Worm (Caenorhabditis elegans) whole organism, L4 larva: ENCODE results near the gene che-10.

Source experiments
- F37D6.2 ChIP-seq: sonication (generic microtip); optimal IDR thresholded peaks from 2 replicates; lab custom pipeline; 2016; ENCODE audit warnings: mild to moderate bottlenecking, missing genetic modification characterization, missing compliant biosample characterization
- F49E8.2 ChIP-seq: sonication (generic microtip); optimal IDR thresholded peaks from 2 replicates; lab custom pipeline; 2016; ENCODE audit warnings: missing compliant biosample characterization, mild to moderate bottlenecking, missing genetic modification characterization, borderline replicate concordance
- T26A8.4 ChIP-seq: fragments of 200-800 bp; sonication (Bioruptor generic); IDR thresholded peaks from 2 replicates; pipeline ENCODE4 v1.3.6; 2022; ENCODE audit warnings: missing genetic modification characterization, missing compliant biosample characterization
- Y105C5A.15 ChIP-seq: fragments of 200-800 bp; sonication (Bioruptor generic); IDR thresholded peaks from 2 replicates; pipeline ENCODE4 v1.3.6; 2022; ENCODE audit warnings: missing genetic modification characterization, missing compliant biosample characterization
- Y48G9A.11 ChIP-seq: fragments of 200-800 bp; sonication (Bioruptor generic); IDR thresholded peaks from 2 replicates; pipeline ENCODE4 v1.3.6; 2022; ENCODE audit warnings: missing genetic modification reagents, missing genetic modification characterization, missing compliant biosample characterization
- Y5F2A.4 ChIP-seq: fragments of 200-800 bp; sonication (Bioruptor generic); optimal IDR thresholded peaks from 2 replicates; lab custom pipeline; 2018; ENCODE audit warnings: mild to moderate bottlenecking, missing genetic modification characterization, missing compliant biosample characterization
- Y75B8A.6 ChIP-seq: fragments of 200-800 bp; sonication (Bioruptor generic); IDR thresholded peaks from 2 replicates; pipeline ENCODE4 v1.3.6; 2022; ENCODE audit warnings: missing genetic modification reagents, missing genetic modification characterization, missing compliant biosample characterization
- ZK337.2 ChIP-seq: fragments of 200-800 bp; sonication (Bioruptor generic); IDR thresholded peaks from 2 replicates; pipeline ENCODE4 v1.3.6; 2022; ENCODE audit warnings: missing genetic modification reagents, missing genetic modification characterization, missing compliant biosample characterization
- ZK546.5 ChIP-seq, 2 experiments: sonication (generic microtip); optimal IDR thresholded peaks; 2 replicates each; lab custom pipeline; 2017; ENCODE audit warnings: missing biosample characterization in 2 of 2, missing genetic modification characterization in 2 of 2
- aha-1 ChIP-seq: fragments of 150-350 bp; peaks from one replicate; lab custom pipeline; 2014; ENCODE audit warnings: missing biosample characterization, missing genetic modification characterization
- aly-2 ChIP-seq: sonication (generic microtip); optimal IDR thresholded peaks from 2 replicates; lab custom pipeline; 2018; ENCODE audit warnings: missing biosample characterization, missing genetic modification characterization
- attf-4 ChIP-seq: sonication (generic microtip); optimal IDR thresholded peaks from 3 replicates; lab custom pipeline; 2017; ENCODE audit warnings: missing biosample characterization, missing genetic modification characterization
- ceh-20 ChIP-seq: fragments of 200-800 bp; sonication (Bioruptor generic); IDR thresholded peaks from 2 replicates; pipeline ENCODE4 v1.3.6; 2022; ENCODE audit warnings: missing genetic modification reagents, missing genetic modification characterization, missing compliant biosample characterization
- ceh-62 ChIP-seq: sonication (generic microtip); optimal IDR thresholded peaks from 2 replicates; lab custom pipeline; 2017; ENCODE audit warnings: missing biosample characterization, missing genetic modification characterization
- ces-1 ChIP-seq: fragments of 150-350 bp; sonication (generic microtip); optimal IDR thresholded peaks from 4 replicates; lab custom pipeline; 2014; ENCODE audit warnings: missing biosample characterization, missing genetic modification reagents, missing genetic modification characterization
- cey-2 ChIP-seq: sonication (generic microtip); optimal IDR thresholded peaks from 3 replicates; lab custom pipeline; 2017; ENCODE audit warnings: missing genetic modification characterization, mild to moderate bottlenecking, missing compliant biosample characterization, antibody characterized with exemption, borderline replicate concordance; ENCODE audit not compliant: insufficient read depth
- ctbp-1 ChIP-seq: fragments of 200-800 bp; sonication (Bioruptor generic); IDR thresholded peaks from 2 replicates; pipeline ENCODE4 v1.3.6; 2022; ENCODE audit warnings: missing genetic modification reagents, missing genetic modification characterization, missing compliant biosample characterization
- daf-16 ChIP-seq, 3 experiments: sonication (generic microtip); optimal IDR thresholded peaks; 2 replicates each; lab custom pipeline; 2016 to 2017; ENCODE audit warnings: missing genetic modification characterization in 3 of 3, missing genetic modification reagents in 3 of 3, mild to moderate bottlenecking in 2 of 3, missing compliant biosample characterization in 2 of 3, missing biosample characterization in 1 of 3, moderate library complexity in 1 of 3
- dmd-6 ChIP-seq: fragments of 200-800 bp; sonication (Bioruptor generic); IDR thresholded peaks from 2 replicates; pipeline ENCODE4 v1.3.6; 2022; ENCODE audit warnings: missing genetic modification reagents, missing genetic modification characterization, missing compliant biosample characterization
- dmd-8 ChIP-seq: fragments of 200-800 bp; sonication (Bioruptor generic); IDR thresholded peaks from 2 replicates; pipeline ENCODE4 v1.3.6; 2022; ENCODE audit warnings: missing genetic modification characterization, missing compliant biosample characterization
- dmd-9 ChIP-seq: fragments of 200-800 bp; sonication (Bioruptor generic); IDR thresholded peaks from 2 replicates; pipeline ENCODE4 v1.3.6; 2022; ENCODE audit warnings: missing genetic modification reagents, missing genetic modification characterization, missing compliant biosample characterization
- dve-1 ChIP-seq: sonication (generic microtip); optimal IDR thresholded peaks from 2 replicates; lab custom pipeline; 2017; ENCODE audit warnings: antibody characterized with exemption, mild to moderate bottlenecking, missing genetic modification characterization, missing compliant biosample characterization; ENCODE audit not compliant: insufficient read depth
- egl-27 ChIP-seq: sonication (generic microtip); optimal IDR thresholded peaks from 3 replicates; lab custom pipeline; 2017; ENCODE audit warnings: missing biosample characterization, missing genetic modification reagents, missing genetic modification characterization
- egl-43 ChIP-seq: fragments of 200-800 bp; sonication (Bioruptor generic); IDR thresholded peaks from 2 replicates; pipeline ENCODE4 v1.3.6; 2022; ENCODE audit warnings: missing genetic modification reagents, missing genetic modification characterization, missing compliant biosample characterization
- fkh-10 ChIP-seq: fragments of 150-350 bp; optimal IDR thresholded peaks from 2 replicates; lab custom pipeline; 2014; ENCODE audit warnings: missing biosample characterization, missing genetic modification reagents, missing genetic modification characterization
- hlh-11 ChIP-seq: fragments of 200-800 bp; sonication (Bioruptor generic); optimal IDR thresholded peaks from 2 replicates; lab custom pipeline; 2018; ENCODE audit warnings: mild to moderate bottlenecking, missing genetic modification characterization, missing compliant biosample characterization
- jun-1 ChIP-seq: fragments of 150-350 bp; optimal IDR thresholded peaks from 2 replicates; lab custom pipeline; 2014; ENCODE audit warnings: missing biosample characterization, missing genetic modification reagents, missing genetic modification characterization
- lim-7 ChIP-seq: fragments of 200-800 bp; sonication (Bioruptor generic); IDR thresholded peaks from 2 replicates; pipeline ENCODE4 v1.3.6; 2022; ENCODE audit warnings: missing genetic modification characterization, missing compliant biosample characterization
- lin-1 ChIP-seq: fragments of 200-800 bp; sonication (Bioruptor generic); IDR thresholded peaks from 2 replicates; pipeline ENCODE4 v1.3.6; 2022; ENCODE audit warnings: missing genetic modification reagents, missing genetic modification characterization, missing compliant biosample characterization
- lin-39 ChIP-seq: fragments of 150-350 bp; optimal IDR thresholded peaks from 2 replicates; lab custom pipeline; 2014; ENCODE audit warnings: missing biosample characterization, missing genetic modification reagents, missing genetic modification characterization
- madf-5 ChIP-seq, 2 experiments: fragments of 200-800 bp; sonication (Bioruptor generic); IDR thresholded peaks; 2 replicates each; pipeline ENCODE4 v1.3.6; 2022; ENCODE audit warnings: missing compliant biosample characterization in 2 of 2, missing genetic modification characterization in 2 of 2
- mdl-1 ChIP-seq, 2 experiments: fragments of 150-350 bp in 1 of 2; sonication (generic microtip) in 1 of 2; optimal IDR thresholded peaks; 2 replicates each; lab custom pipeline; 2014 to 2017; ENCODE audit warnings: missing biosample characterization in 2 of 2, missing genetic modification characterization in 2 of 2
- mdt-29 ChIP-seq: fragments of 200-800 bp; sonication (Bioruptor generic); IDR thresholded peaks from 2 replicates; pipeline ENCODE4 v1.3.6; 2022; ENCODE audit warnings: missing genetic modification reagents, missing genetic modification characterization, missing compliant biosample characterization
- mes-2 ChIP-seq: sonication (generic microtip); optimal IDR thresholded peaks from 2 replicates; lab custom pipeline; 2016; ENCODE audit warnings: missing genotype, mild to moderate bottlenecking, missing genetic modification characterization, missing compliant biosample characterization; ENCODE audit not compliant: poor library complexity, severe bottlenecking
- nhr-10 ChIP-seq: fragments of 150-350 bp; optimal IDR thresholded peaks from 2 replicates; lab custom pipeline; 2014; ENCODE audit warnings: missing biosample characterization, missing genetic modification characterization
- nhr-28 ChIP-seq: fragments of 150-350 bp; optimal IDR thresholded peaks from 2 replicates; lab custom pipeline; 2014; ENCODE audit warnings: missing biosample characterization, missing genetic modification characterization
- nhr-41 ChIP-seq: fragments of 200-800 bp; sonication (Bioruptor generic); IDR thresholded peaks from 2 replicates; pipeline ENCODE4 v1.3.6; 2022; ENCODE audit warnings: missing genetic modification reagents, missing genetic modification characterization, missing compliant biosample characterization
- nhr-48 ChIP-seq: sonication (generic microtip); optimal IDR thresholded peaks from 2 replicates; lab custom pipeline; 2016; ENCODE audit warnings: mild to moderate bottlenecking, missing genetic modification characterization, missing compliant biosample characterization
- php-3 ChIP-seq: fragments of 200-800 bp; sonication (Bioruptor generic); IDR thresholded peaks from 2 replicates; pipeline ENCODE4 v1.3.6; 2022; ENCODE audit warnings: missing genetic modification reagents, missing genetic modification characterization, missing compliant biosample characterization
- pqm-1 ChIP-seq: sonication (generic microtip); optimal IDR thresholded peaks from 2 replicates; lab custom pipeline; 2017; ENCODE audit warnings: missing biosample characterization, missing genetic modification characterization
- spr-3 ChIP-seq: fragments of 200-800 bp; sonication (Bioruptor generic); optimal IDR thresholded peaks from 2 replicates; lab custom pipeline; 2018; ENCODE audit warnings: mild to moderate bottlenecking, missing genetic modification characterization, missing compliant biosample characterization
- zag-1 ChIP-seq: fragments of 150-350 bp; optimal IDR thresholded peaks from 2 replicates; lab custom pipeline; 2014; ENCODE audit warnings: missing biosample characterization, missing genetic modification characterization
- ztf-11 ChIP-seq: fragments of 150-350 bp; optimal IDR thresholded peaks from 2 replicates; lab custom pipeline; 2014; ENCODE audit warnings: missing biosample characterization, missing genetic modification characterization

che-10 gene

DNA sequence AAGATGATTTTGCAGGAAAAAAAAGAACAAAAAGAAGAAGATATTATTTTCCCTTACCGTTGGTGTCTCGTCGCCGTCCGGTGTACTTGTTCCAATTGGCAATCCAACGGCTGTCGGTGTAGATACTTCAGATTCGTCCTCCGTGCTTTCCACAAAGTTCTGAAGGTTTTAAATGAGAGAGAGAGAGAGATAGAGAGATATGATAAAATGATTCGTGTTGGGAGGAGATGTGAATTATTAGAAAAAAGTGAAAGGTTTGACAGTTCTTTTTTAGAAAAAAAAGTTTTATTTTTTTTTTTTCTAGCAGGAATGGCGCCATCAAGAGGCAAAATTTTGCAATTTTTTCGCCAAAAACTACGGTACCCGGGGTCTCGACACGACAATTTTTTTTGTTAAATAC, 37.9 kb downstream of the che-10 start:
- TF ChIP-seq ces-1 (no peak), Y105C5A.15 (GFP tag; lab: Robert Waterston, UW) (no peak), Y48G9A.11 (GFP tag; lab: Robert Waterston, UW) (no peak), nhr-28 (tag; lab: Kevin White, UChicago) (peak; percentile 32), spr-3 (GFP tag; lab: Kevin White, UChicago) (no peak), ceh-62 (tag; lab: Kevin White, UChicago) (no peak), aha-1 (peak; percentile 86), dmd-6 (GFP tag; lab: Robert Waterston, UW) (peak; percentile 16; the same call in 1 of the 2 replicates)

DNA sequence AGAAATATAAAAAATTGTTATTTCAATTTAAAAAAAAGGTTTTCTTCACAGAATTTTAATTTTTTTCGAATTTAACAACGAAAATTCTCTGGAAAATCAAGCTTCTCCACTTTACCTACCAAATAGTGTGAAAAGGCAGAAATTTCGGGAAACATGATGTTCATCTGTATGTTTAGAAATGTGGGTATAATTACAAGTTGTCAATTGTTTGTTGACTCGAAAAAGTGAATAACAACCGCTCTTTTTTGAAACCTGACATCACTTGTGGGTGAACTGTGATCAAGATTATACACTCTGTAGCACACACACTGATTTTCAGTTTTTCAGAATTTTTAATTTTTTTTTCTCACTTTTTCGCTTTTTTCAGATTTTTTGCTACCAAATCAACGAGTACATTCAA, 38.3 kb downstream of the che-10 start:
- TF ChIP-seq daf-16 (GFP tag; optimal IDR thresholded peaks at IDR 0.05; lab: Kevin White, UChicago) (no peak), daf-16 (tag; optimal IDR thresholded peaks at IDR 0.05; lab: Kevin White, UChicago) (peak; percentile 92), nhr-48 (tag; lab: Kevin White, UChicago) (no peak), lim-7 (no peak)

- TF ChIP-seq php-3 (0 out of 2 replicates have a peak, but pooled peaks have one; percentile 24), nhr-10 (tag; lab: Kevin White, UChicago) (no peak), pqm-1 (peak; percentile 93), lim-7 (no peak), dve-1 (tag; lab: Kevin White, UChicago) (peak; percentile 30), Y5F2A.4 (GFP tag; lab: Kevin White, UChicago) (no peak), ceh-20 (GFP tag; lab: Robert Waterston, UW) (no peak), daf-16 (GFP tag; optimal IDR thresholded peaks at IDR 0.05; lab: Kevin White, UChicago) (no peak), daf-16 (tag; optimal IDR thresholded peaks at IDR 0.05; lab: Kevin White, UChicago) (peak; percentile 76), cey-2 (tag; lab: Kevin White, UChicago) (peak; percentile 14), ZK337.2 (GFP tag; lab: Robert Waterston, UW) (no peak), ztf-11 (no peak), nhr-28 (tag; lab: Kevin White, UChicago) (peak; percentile 91), mdt-29 (GFP tag; lab: Robert Waterston, UW) (no peak), F49E8.2 (no peak), aly-2 (tag; lab: Kevin White, UChicago) (no peak), egl-43 (no peak), F37D6.2 (tag; lab: Kevin White, UChicago) (no peak), egl-27 (tag; lab: Kevin White, UChicago) (no peak), zag-1 (tag; lab: Kevin White, UChicago) (no peak), lin-1 (0 out of 2 replicates have a peak, but pooled peaks have one; percentile 10), madf-5 (GFP tag; IDR thresholded peaks at IDR 0.05; lab: Robert Waterston, UW) (no peak), T26A8.4 (GFP tag; lab: Robert Waterston, UW) (no peak), ctbp-1 (GFP tag; lab: Robert Waterston, UW) (no peak), mdl-1 (tag; optimal IDR thresholded peaks at IDR 0.05; lab: Kevin White, UChicago) (no peak), nhr-41 (peak; percentile 50; the same call in 1 of the 2 replicates), dmd-9 (GFP tag; lab: Robert Waterston, UW) (no peak), hlh-11 (tag; lab: Kevin White, UChicago) (peak; percentile 54), dmd-6 (GFP tag; lab: Robert Waterston, UW) (peak; percentile 61), lin-39 (tag; lab: Kevin White, UChicago) (no peak), fkh-10 (GFP tag; lab: Kevin White, UChicago) (no peak), spr-3 (GFP tag; lab: Kevin White, UChicago) (no peak), ZK546.5 (tag; optimal IDR thresholded peaks at IDR 0.05; lab: Kevin White, UChicago) (no peak), dmd-8 (GFP tag; lab: Robert Waterston, UW) (no peak), mes-2 (no peak), attf-4 (no peak), jun-1 (tag; lab: Kevin White, UChicago) (no peak), Y75B8A.6 (GFP tag; lab: Robert Waterston, UW) (no peak)
- TF ChIP-seq, all 104 proteins: peak for 10
These were observed 39.3 kb downstream of the che-10 start for ce11 chrII:4598815-4599214.
